Fruit fly (Drosophila melanogaster) whole organism, embryonic: Measurements from ENCODE around the gene numb.

Experiments
- Bgb ChIP-seq: fragments of 200-800 bp; sonication (Bioruptor generic); IDR thresholded peaks from 2 replicates; pipeline ENCODE4 v1.3.6; 2022; ENCODE audit warnings: missing biosample characterization, missing genetic modification characterization; ENCODE audit not compliant: partially characterized antibody
- CG10462 ChIP-seq: fragments of 200-800 bp; sonication (Bioruptor generic); optimal IDR thresholded peaks from 2 replicates; lab custom pipeline; 2016; ENCODE audit warnings: missing biosample characterization, missing genetic modification characterization
- CG11093 ChIP-seq: fragments of 200-800 bp; sonication (Bioruptor generic); IDR thresholded peaks from 3 replicates; pipeline ENCODE4 v1.3.6; 2022; ENCODE audit warnings: missing biosample characterization, missing genetic modification characterization
- CG11398 ChIP-seq: fragments of 200-800 bp; sonication (Bioruptor generic); optimal IDR thresholded peaks from 2 replicates; lab custom pipeline; 2016; ENCODE audit warnings: missing biosample characterization, missing genetic modification characterization
- CG11504 ChIP-seq: fragments of 200-800 bp; sonication (Bioruptor generic); optimal IDR thresholded peaks from 3 replicates; lab custom pipeline; 2019; ENCODE audit warnings: missing biosample characterization, mild to moderate bottlenecking, missing genetic modification characterization, moderate library complexity
- CG14050 ChIP-seq: fragments of 200-800 bp; sonication (Bioruptor generic); IDR thresholded peaks from 3 replicates; pipeline ENCODE4 v1.3.6; 2022; ENCODE audit warnings: missing biosample characterization, missing genetic modification characterization
- CG14965 ChIP-seq: fragments of 200-800 bp; sonication (Bioruptor generic); optimal IDR thresholded peaks from 2 replicates; lab custom pipeline; 2016; ENCODE audit warnings: missing biosample characterization, missing genetic modification characterization, borderline replicate concordance
- CG1529 ChIP-seq: fragments of 200-800 bp; sonication (Bioruptor generic); optimal IDR thresholded peaks from 3 replicates; lab custom pipeline; 2018; ENCODE audit warnings: missing biosample characterization, missing genetic modification characterization
- CG1603 ChIP-seq: fragments of 200-800 bp; sonication (Bioruptor generic); optimal IDR thresholded peaks from 2 replicates; lab custom pipeline; 2019; ENCODE audit warnings: missing biosample characterization, mild to moderate bottlenecking, missing genetic modification characterization, moderate library complexity
- CG16779 ChIP-seq: fragments of 200-800 bp; sonication (Bioruptor generic); IDR thresholded peaks from 2 replicates; pipeline ENCODE4 v1.3.6; 2022; ENCODE audit warnings: missing biosample characterization, missing genetic modification characterization
- CG17385 ChIP-seq: fragments of 200-800 bp; sonication (Bioruptor generic); optimal IDR thresholded peaks from 3 replicates; lab custom pipeline; 2018; ENCODE audit warnings: missing biosample characterization, mild to moderate bottlenecking, missing genetic modification characterization
- CG30431 ChIP-seq: fragments of 200-800 bp; sonication (Bioruptor generic); optimal IDR thresholded peaks from 2 replicates; lab custom pipeline; 2017; ENCODE audit warnings: missing biosample characterization, missing genetic modification characterization
- CG32532 ChIP-seq: fragments of 200-800 bp; sonication (Bioruptor generic); IDR thresholded peaks from 2 replicates; pipeline ENCODE4 v1.3.6; 2022; ENCODE audit warnings: missing biosample characterization, missing genetic modification characterization
- CG4328 ChIP-seq: fragments of 200-800 bp; sonication (Bioruptor generic); optimal IDR thresholded peaks from 3 replicates; lab custom pipeline; 2017; ENCODE audit warnings: missing biosample characterization, missing genetic modification reagents, missing genetic modification characterization
- CG5245 ChIP-seq: fragments of 200-800 bp; sonication (Bioruptor generic); optimal IDR thresholded peaks from 3 replicates; lab custom pipeline; 2016; ENCODE audit warnings: missing biosample characterization, missing genetic modification characterization
- CG7928 ChIP-seq: fragments of 200-800 bp; sonication (Bioruptor generic); optimal IDR thresholded peaks from 2 replicates; lab custom pipeline; 2017; ENCODE audit warnings: missing biosample characterization, mild to moderate bottlenecking, missing genetic modification characterization
- CG7987 ChIP-seq: fragments of 200-800 bp; sonication (Bioruptor generic); optimal IDR thresholded peaks from 2 replicates; lab custom pipeline; 2018; ENCODE audit warnings: missing biosample characterization, mild to moderate bottlenecking, missing genetic modification characterization, moderate library complexity
- Dfd ChIP-seq, 2 experiments: fragments of >200 bp; optimal IDR thresholded peaks; 2 replicates each; lab custom pipeline; 2017; ENCODE audit warnings: missing biosample characterization in 2 of 2, missing genetic modification characterization in 2 of 2
- Doc2 ChIP-seq: fragments of 200-800 bp; sonication (Bioruptor generic); IDR thresholded peaks from 2 replicates; pipeline ENCODE4 v1.3.6; 2022; ENCODE audit warnings: missing biosample characterization, missing genetic modification characterization
- Dp ChIP-seq: fragments of 200-800 bp; sonication (Bioruptor generic); optimal IDR thresholded peaks from 2 replicates; lab custom pipeline; 2018; ENCODE audit warnings: missing biosample characterization, mild to moderate bottlenecking, missing genetic modification characterization, moderate library complexity
- Gug ChIP-seq: fragments of 200-800 bp; sonication (Bioruptor generic); IDR thresholded peaks from 4 replicates; pipeline ENCODE4 v1.3.6; 2022; ENCODE audit warnings: missing biosample characterization, missing genetic modification characterization
- HLH54F ChIP-seq: fragments of 200-800 bp; sonication (Bioruptor generic); optimal IDR thresholded peaks from 3 replicates; lab custom pipeline; 2016; ENCODE audit warnings: missing biosample characterization, missing genetic modification characterization
- Hmr ChIP-seq: fragments of 200-800 bp; sonication (Bioruptor generic); optimal IDR thresholded peaks from 3 replicates; lab custom pipeline; 2017; ENCODE audit warnings: mild to moderate bottlenecking, missing biosample characterization, missing genetic modification reagents, missing genetic modification characterization
- Hr3 ChIP-seq: fragments of 200-800 bp; sonication (Bioruptor generic); optimal IDR thresholded peaks from 3 replicates; lab custom pipeline; 2016; ENCODE audit warnings: missing biosample characterization, missing genetic modification characterization
- Hr39 ChIP-seq: fragments of >200 bp; optimal IDR thresholded peaks from 2 replicates; lab custom pipeline; 2017
- Med ChIP-seq: fragments of 200-800 bp; sonication (Bioruptor generic); peaks from one replicate; lab custom pipeline; 2016; ENCODE audit warnings: missing biosample characterization, missing genetic modification characterization, mild to moderate bottlenecking, inconsistent platforms, moderate library complexity
- Myb ChIP-seq: fragments of 200-800 bp; sonication (Bioruptor generic); optimal IDR thresholded peaks from 2 replicates; lab custom pipeline; 2016; ENCODE audit warnings: missing biosample characterization, missing genetic modification characterization
- Nf-YC ChIP-seq: fragments of 200-800 bp; optimal IDR thresholded peaks from 3 replicates; lab custom pipeline; 2019; ENCODE audit warnings: missing biosample characterization, mild to moderate bottlenecking, missing genetic modification characterization, moderate library complexity
- Rfx ChIP-seq: fragments of 200-800 bp; sonication (Bioruptor generic); IDR thresholded peaks from 2 replicates; pipeline ENCODE4 v1.3.6; 2022; ENCODE audit warnings: missing biosample characterization, missing genetic modification characterization
- ase ChIP-seq: fragments of 200-800 bp; sonication (Bioruptor generic); IDR thresholded peaks from 3 replicates; pipeline ENCODE4 v1.3.6; 2022; ENCODE audit warnings: missing biosample characterization, missing genetic modification characterization
- cg ChIP-seq: fragments of 200-800 bp; sonication (Bioruptor generic); optimal IDR thresholded peaks from 3 replicates; lab custom pipeline; 2019; ENCODE audit warnings: missing biosample characterization, mild to moderate bottlenecking, missing genetic modification characterization, moderate library complexity
- chm ChIP-seq: fragments of 200-800 bp; sonication (Bioruptor generic); IDR thresholded peaks from 2 replicates; pipeline ENCODE4 v1.3.6; 2022; ENCODE audit warnings: missing biosample characterization, missing genetic modification characterization
- ci ChIP-seq: fragments of 200-800 bp; sonication (Bioruptor generic); IDR thresholded peaks from 3 replicates; pipeline ENCODE4 v1.3.6; 2022; ENCODE audit warnings: missing biosample characterization, missing genetic modification characterization
- dm ChIP-seq: fragments of 200-800 bp; sonication (Bioruptor generic); optimal IDR thresholded peaks from 3 replicates; lab custom pipeline; 2016; ENCODE audit warnings: missing biosample characterization, missing genetic modification characterization
- dmrt99B ChIP-seq: fragments of 200-800 bp; sonication (Bioruptor generic); optimal IDR thresholded peaks from 2 replicates; lab custom pipeline; 2018; ENCODE audit warnings: missing biosample characterization, mild to moderate bottlenecking, missing genetic modification characterization, moderate library complexity
- gro ChIP-seq: fragments of 200-800 bp; sonication (Bioruptor generic); optimal IDR thresholded peaks from 2 replicates; lab custom pipeline; 2016; ENCODE audit warnings: missing biosample characterization, missing genetic modification characterization
- kay ChIP-seq: fragments of 200-800 bp; sonication (Bioruptor generic); optimal IDR thresholded peaks from 2 replicates; lab custom pipeline; 2016; ENCODE audit warnings: missing biosample characterization, missing genetic modification characterization
- klu ChIP-seq: fragments of 200-800 bp; sonication (Bioruptor generic); IDR thresholded peaks from 2 replicates; pipeline ENCODE4 v1.3.6; 2022; ENCODE audit warnings: missing biosample characterization, missing genetic modification characterization
- lov ChIP-seq, 2 experiments: fragments of 200-800 bp in 1 of 2; fragments of >200 bp in 1 of 2; sonication (Bioruptor generic) in 1 of 2; IDR thresholded peaks in 1 of 2; optimal IDR thresholded peaks in 1 of 2; 2 replicates in 1 of 2; 3 replicates in 1 of 2; pipeline versions ENCODE4 v1.3.6 to Lab custom; 2017 to 2022; ENCODE audit warnings: missing biosample characterization in 1 of 2, missing genetic modification characterization in 1 of 2
- onecut ChIP-seq: fragments of 200-800 bp; sonication (Bioruptor generic); IDR thresholded peaks from 2 replicates; pipeline ENCODE4 v1.3.6; 2022; ENCODE audit warnings: missing biosample characterization, missing genetic modification characterization
- scrt ChIP-seq: fragments of 200-800 bp; sonication (Bioruptor generic); optimal IDR thresholded peaks from 2 replicates; lab custom pipeline; 2018; ENCODE audit warnings: missing biosample characterization, mild to moderate bottlenecking, missing genetic modification characterization, moderate library complexity
- sens ChIP-seq: fragments of 200-800 bp; sonication (Bioruptor generic); peaks from one replicate; lab custom pipeline; 2016; ENCODE audit warnings: missing biosample characterization, missing genetic modification characterization
- sr ChIP-seq: fragments of 200-800 bp; sonication (Bioruptor generic); IDR thresholded peaks from 3 replicates; pipeline ENCODE4 v1.3.6; 2022; ENCODE audit warnings: missing biosample characterization, missing genetic modification characterization
- stwl ChIP-seq: fragments of 200-800 bp; sonication (Bioruptor generic); optimal IDR thresholded peaks from 3 replicates; lab custom pipeline; 2018; ENCODE audit warnings: missing biosample characterization, mild to moderate bottlenecking, missing genetic modification characterization, moderate library complexity
- tio ChIP-seq: fragments of 200-800 bp; sonication (Bioruptor generic); optimal IDR thresholded peaks from 2 replicates; lab custom pipeline; 2017; ENCODE audit warnings: missing biosample characterization, missing genetic modification characterization, inconsistent platforms
- ttk ChIP-seq: fragments of 200-800 bp; sonication (Bioruptor generic); IDR thresholded peaks from 2 replicates; pipeline ENCODE4 v2.1.2; 2022; ENCODE audit warnings: missing biosample characterization, missing genetic modification characterization
- unc-4 ChIP-seq: fragments of 200-800 bp; sonication (Bioruptor generic); IDR thresholded peaks from 2 replicates; pipeline ENCODE4 v1.3.6; 2022; ENCODE audit warnings: missing biosample characterization, missing genetic modification characterization; ENCODE audit not compliant: partially characterized antibody
- vvl ChIP-seq: fragments of 200-800 bp; sonication (Bioruptor generic); IDR thresholded peaks from 2 replicates; pipeline ENCODE4 v1.3.6; 2022; ENCODE audit warnings: missing biosample characterization, missing genetic modification characterization
- z ChIP-seq: fragments of 200-800 bp; sonication (Bioruptor generic); IDR thresholded peaks from 3 replicates; pipeline ENCODE4 v1.3.6; 2022; ENCODE audit warnings: missing biosample characterization, missing genetic modification characterization
- zen2 ChIP-seq: fragments of 200-800 bp; sonication (Bioruptor generic); IDR thresholded peaks from 3 replicates; pipeline ENCODE4 v1.3.6; 2022; ENCODE audit warnings: missing biosample characterization, missing genetic modification characterization; ENCODE audit not compliant: partially characterized antibody

Gene numb

DNA sequence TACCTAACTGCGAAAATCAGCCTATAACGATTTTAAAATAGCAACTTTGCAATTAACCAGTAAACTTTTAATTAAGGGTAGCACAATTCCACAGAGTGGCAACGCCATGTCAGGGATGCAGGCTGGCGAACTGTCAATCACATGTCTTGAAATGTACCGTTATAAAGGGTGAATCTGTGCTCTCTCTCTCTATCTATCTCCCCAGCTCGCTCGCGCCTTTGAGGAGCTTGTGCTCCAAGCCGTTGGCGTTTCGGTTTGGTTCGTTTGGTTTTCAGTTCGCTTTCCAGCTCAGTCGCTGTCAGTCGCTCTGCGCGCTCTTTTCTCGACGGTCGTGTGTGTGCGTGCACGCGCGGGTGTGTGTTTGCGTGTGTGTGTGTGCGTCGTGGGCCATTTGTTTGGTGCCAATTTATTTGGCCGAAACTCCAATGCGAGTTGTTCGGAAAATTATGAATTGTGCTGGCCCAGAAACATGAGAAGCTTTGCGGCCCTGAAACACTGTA, at the start of gene numb (continued):
- TF ChIP-seq dm (peak; percentile 42), Hmr (GFP tag; lab: Kevin White, UChicago) (peak; percentile 46), CG14050 (no peak), kay (GFP tag; lab: Kevin White, UChicago) (no peak), zen2 (GFP tag; lab: Robert Waterston, UW) (0 out of 3 replicates have a peak, but pooled peaks have one; percentile 16), Rfx (GFP tag; lab: Robert Waterston, UW) (peak; percentile 26; the same call in 1 of the 2 replicates), CG14965 (no peak), CG7987 (GFP tag; lab: Kevin White, UChicago) (no peak), CG5245 (no peak), unc-4 (GFP tag; lab: Robert Waterston, UW) (no peak), Doc2 (no peak), Myb (GFP tag; lab: Kevin White, UChicago) (peak; percentile 85), z (GFP tag; lab: Robert Waterston, UW) (peak; percentile 59; the same call in 1 of the 3 replicates), Med (GFP tag; lab: Kevin White, UChicago) (peak; percentile 42), chm (GFP tag; lab: Robert Waterston, UW) (peak; percentile 69; the same call in 1 of the 2 replicates), Hr39 (lab: Kevin White, UChicago) (peak; percentile 95), CG32532 (GFP tag; lab: Robert Waterston, UW) (peak; percentile 39), CG7928 (GFP tag; lab: Kevin White, UChicago) (peak; percentile 84), ttk (GFP tag; lab: Robert Waterston, UW) (peak; percentile 55; the same call in 1 of the 2 replicates), Hr3 (GFP tag; lab: Kevin White, UChicago) (no peak), CG30431 (GFP tag; lab: Kevin White, UChicago) (no peak), CG11504 (tag; lab: Kevin White, UChicago) (peak; percentile 3), Dfd (GFP tag; optimal IDR thresholded peaks at IDR 0.05; lab: Kevin White, UChicago) (peak in 1 of 2 experiments; percentile 33), dmrt99B (tag; lab: Kevin White, UChicago) (no peak), lov (optimal IDR thresholded peaks at IDR 0.05; lab: Kevin White, UChicago) (no peak), lov (GFP tag; IDR thresholded peaks at IDR 0.05; lab: Robert Waterston, UW) (peak; percentile 67; the same call in 1 of the 3 replicates), sens (peak; percentile 69), CG11398 (GFP tag; lab: Kevin White, UChicago) (no peak), Bgb (GFP tag; lab: Robert Waterston, UW) (peak; percentile 53), CG11093 (0 out of 3 replicates have a peak, but pooled peaks have one; percentile 24), CG1603 (tag; lab: Kevin White, UChicago) (peak; percentile 18), stwl (peak; percentile 52), CG17385 (GFP tag; lab: Kevin White, UChicago) (no peak), klu (GFP tag; lab: Robert Waterston, UW) (0 out of 2 replicates have a peak, but pooled peaks have one; percentile 30), CG10462 (GFP tag; lab: Kevin White, UChicago) (peak; percentile 41), vvl (GFP tag; lab: Robert Waterston, UW) (peak; percentile 63), HLH54F (GFP tag; lab: Kevin White, UChicago) (no peak), gro (peak; percentile 11), cg (GFP tag; lab: Kevin White, UChicago) (peak; percentile 76), Dp (GFP tag; lab: Kevin White, UChicago) (peak; percentile 4), ci (GFP tag; lab: Robert Waterston, UW) (peak; percentile 71; the same call in 2 of the 3 replicates), Gug (no peak), ase (0 out of 3 replicates have a peak, but pooled peaks have one; percentile 12), sr (GFP tag; lab: Robert Waterston, UW) (peak; percentile 58; the same call in 2 of the 3 replicates), scrt (GFP tag; lab: Kevin White, UChicago) (peak; percentile 32), CG1529 (GFP tag; lab: Kevin White, UChicago) (no peak), onecut (GFP tag; lab: Robert Waterston, UW) (peak; percentile 37), Nf-YC (tag; lab: Kevin White, UChicago) (peak; percentile 40), tio (GFP tag; lab: Kevin White, UChicago) (no peak), CG4328 (GFP tag; lab: Kevin White, UChicago) (no peak), CG16779 (GFP tag; lab: Robert Waterston, UW) (peak; percentile 68; the same call in 1 of the 2 replicates)
